Fruit fly (Drosophila melanogaster) whole organism, embryonic: ENCODE measurements around the gene Fgop2.

Source experiments
- BEAF-32 ChIP-seq: fragments of 200-800 bp; sonication (Bioruptor generic); optimal IDR thresholded peaks from 3 replicates; lab custom pipeline; 2017; ENCODE audit warnings: missing biosample characterization, missing genetic modification characterization, mild to moderate bottlenecking, moderate library complexity, missing genetic modification reagents
- CG11093 ChIP-seq: fragments of 200-800 bp; sonication (Bioruptor generic); IDR thresholded peaks from 3 replicates; pipeline ENCODE4 v1.3.6; 2022; ENCODE audit warnings: missing biosample characterization, missing genetic modification characterization
- CG13287 ChIP-seq: fragments of 200-800 bp; sonication (Bioruptor generic); IDR thresholded peaks from 2 replicates; pipeline ENCODE4 v1.3.6; 2022; ENCODE audit warnings: missing biosample characterization, missing genetic modification characterization; ENCODE audit not compliant: partially characterized antibody
- CG13775 ChIP-seq: fragments of 200-800 bp; sonication (Bioruptor generic); optimal IDR thresholded peaks from 3 replicates; lab custom pipeline; 2017; ENCODE audit warnings: missing biosample characterization, mild to moderate bottlenecking, missing genetic modification characterization
- CG17385 ChIP-seq: fragments of 200-800 bp; sonication (Bioruptor generic); optimal IDR thresholded peaks from 3 replicates; lab custom pipeline; 2018; ENCODE audit warnings: missing biosample characterization, mild to moderate bottlenecking, missing genetic modification characterization
- CG2116 ChIP-seq: fragments of 200-800 bp; sonication (Bioruptor generic); optimal IDR thresholded peaks from 3 replicates; lab custom pipeline; 2018; ENCODE audit warnings: missing biosample characterization, mild to moderate bottlenecking, missing genetic modification characterization
- CG34224 ChIP-seq: fragments of 200-800 bp; sonication (Bioruptor generic); IDR thresholded peaks from 3 replicates; pipeline ENCODE4 v1.3.6; 2022; ENCODE audit warnings: missing biosample characterization, missing genetic modification characterization; ENCODE audit not compliant: partially characterized antibody
- CG7987 ChIP-seq: fragments of 200-800 bp; sonication (Bioruptor generic); optimal IDR thresholded peaks from 2 replicates; lab custom pipeline; 2018; ENCODE audit warnings: missing biosample characterization, mild to moderate bottlenecking, missing genetic modification characterization, moderate library complexity
- CG8290 ChIP-seq, 3 experiments: fragments of 200-800 bp; sonication (Bioruptor generic); optimal IDR thresholded peaks; 2 replicates each; lab custom pipeline; 2016 to 2019; ENCODE audit warnings: missing biosample characterization in 3 of 3, missing genetic modification characterization in 3 of 3, mild to moderate bottlenecking in 2 of 3, moderate library complexity in 1 of 3
- CG9797 ChIP-seq: fragments of 200-800 bp; sonication (Bioruptor generic); optimal IDR thresholded peaks from 3 replicates; lab custom pipeline; 2018; ENCODE audit warnings: missing biosample characterization, mild to moderate bottlenecking, missing genetic modification characterization
- Dip2 ChIP-seq: fragments of 200-800 bp; sonication (Bioruptor generic); IDR thresholded peaks from 2 replicates; pipeline ENCODE4 v1.3.6; 2022; ENCODE audit warnings: missing biosample characterization, missing genetic modification characterization
- Dll ChIP-seq: fragments of 200-800 bp; sonication (Bioruptor generic); IDR thresholded peaks from 4 replicates; pipeline ENCODE4 v1.3.6; 2022; ENCODE audit warnings: missing biosample characterization, missing genetic modification characterization; ENCODE audit not compliant: partially characterized antibody
- Doc3 ChIP-seq: fragments of 200-800 bp; sonication (Bioruptor generic); IDR thresholded peaks from 3 replicates; pipeline ENCODE4 v1.3.6; 2022; ENCODE audit warnings: missing biosample characterization, missing genetic modification characterization; ENCODE audit not compliant: partially characterized antibody
- Dref ChIP-seq: fragments of 200-800 bp; sonication (Bioruptor generic); IDR thresholded peaks from 2 replicates; pipeline ENCODE4 v1.3.6; 2022; ENCODE audit warnings: missing biosample characterization, missing genetic modification characterization
- HLH4C ChIP-seq: fragments of 200-800 bp; sonication (Bioruptor generic); IDR thresholded peaks from 3 replicates; pipeline ENCODE4 v1.3.6; 2022; ENCODE audit warnings: missing biosample characterization, missing genetic modification characterization; ENCODE audit not compliant: partially characterized antibody
- Hr51 ChIP-seq, 2 experiments: fragments of 200-800 bp; sonication (Bioruptor generic); optimal IDR thresholded peaks; 2 replicates in 1 of 2; 3 replicates in 1 of 2; lab custom pipeline; 2016 to 2018; ENCODE audit warnings: missing biosample characterization in 2 of 2, missing genetic modification characterization in 2 of 2, mild to moderate bottlenecking in 1 of 2, moderate library complexity in 1 of 2
- MBD-R2 ChIP-seq: fragments of 200-800 bp; sonication (Bioruptor generic); IDR thresholded peaks from 2 replicates; pipeline ENCODE4 v1.3.6; 2022; ENCODE audit warnings: missing biosample characterization, missing genetic modification characterization
- MESR4 ChIP-seq: fragments of 200-800 bp; sonication (Bioruptor generic); optimal IDR thresholded peaks from 2 replicates; lab custom pipeline; 2018; ENCODE audit warnings: missing biosample characterization, mild to moderate bottlenecking, missing genetic modification characterization, moderate library complexity
- Pdp1 ChIP-seq, 2 experiments: fragments of 200-800 bp; sonication (Bioruptor generic); optimal IDR thresholded peaks; 3 replicates each; lab custom pipeline; 2016; ENCODE audit warnings: missing biosample characterization in 2 of 2, missing genetic modification characterization in 2 of 2, mild to moderate bottlenecking in 1 of 2, moderate library complexity in 1 of 2
- Scr ChIP-seq: fragments of 200-800 bp; sonication (Bioruptor generic); IDR thresholded peaks from 2 replicates; pipeline ENCODE4 v1.3.6; 2022; ENCODE audit warnings: missing biosample characterization, missing genetic modification characterization; ENCODE audit not compliant: partially characterized antibody
- Sry-δ ChIP-seq: fragments of 200-800 bp; sonication (Bioruptor generic); optimal IDR thresholded peaks from 2 replicates; lab custom pipeline; 2016; ENCODE audit warnings: missing biosample characterization, missing genetic modification characterization
- YL-1 ChIP-seq: fragments of 200-800 bp; sonication (Bioruptor generic); optimal IDR thresholded peaks from 3 replicates; lab custom pipeline; 2017; ENCODE audit warnings: missing biosample characterization, mild to moderate bottlenecking, missing genetic modification characterization
- ab ChIP-seq: fragments of 200-800 bp; sonication (Bioruptor generic); optimal IDR thresholded peaks from 2 replicates; lab custom pipeline; 2016; ENCODE audit warnings: missing biosample characterization, missing genetic modification characterization
- amos ChIP-seq: fragments of 200-800 bp; sonication (Bioruptor generic); IDR thresholded peaks from 2 replicates; pipeline ENCODE4 v1.3.6; 2022; ENCODE audit warnings: missing biosample characterization, missing genetic modification characterization; ENCODE audit not compliant: partially characterized antibody
- ase ChIP-seq: fragments of 200-800 bp; sonication (Bioruptor generic); IDR thresholded peaks from 3 replicates; pipeline ENCODE4 v1.3.6; 2022; ENCODE audit warnings: missing biosample characterization, missing genetic modification characterization
- btn ChIP-seq: fragments of 200-800 bp; sonication (Bioruptor generic); optimal IDR thresholded peaks from 2 replicates; lab custom pipeline; 2016; ENCODE audit warnings: missing biosample characterization, missing genetic modification characterization
- chinmo ChIP-seq: fragments of 200-800 bp; sonication (Bioruptor generic); IDR thresholded peaks from 4 replicates; pipeline ENCODE4 v1.3.6; 2022; ENCODE audit warnings: missing biosample characterization, missing genetic modification characterization; ENCODE audit not compliant: partially characterized antibody
- crp ChIP-seq, 2 experiments: fragments of 200-800 bp; sonication (Bioruptor generic); optimal IDR thresholded peaks; 2 replicates in 1 of 2; 3 replicates in 1 of 2; lab custom pipeline; 2017; ENCODE audit warnings: missing biosample characterization in 2 of 2, missing genetic modification characterization in 2 of 2, mild to moderate bottlenecking in 1 of 2, moderate library complexity in 1 of 2
- dm ChIP-seq: fragments of 200-800 bp; sonication (Bioruptor generic); optimal IDR thresholded peaks from 3 replicates; lab custom pipeline; 2016; ENCODE audit warnings: missing biosample characterization, missing genetic modification characterization
- hth ChIP-seq: fragments of >200 bp; optimal IDR thresholded peaks from 2 replicates; lab custom pipeline; 2017; ENCODE audit warnings: inconsistent platforms
- jing ChIP-seq: fragments of 200-800 bp; sonication (Bioruptor generic); optimal IDR thresholded peaks from 2 replicates; lab custom pipeline; 2018; ENCODE audit warnings: missing biosample characterization, mild to moderate bottlenecking, missing genetic modification characterization
- lov ChIP-seq, 2 experiments: fragments of 200-800 bp in 1 of 2; fragments of >200 bp in 1 of 2; sonication (Bioruptor generic) in 1 of 2; IDR thresholded peaks in 1 of 2; optimal IDR thresholded peaks in 1 of 2; 2 replicates in 1 of 2; 3 replicates in 1 of 2; pipeline versions ENCODE4 v1.3.6 to Lab custom; 2017 to 2022; ENCODE audit warnings: missing biosample characterization in 1 of 2, missing genetic modification characterization in 1 of 2
- nau ChIP-seq: fragments of 200-800 bp; sonication (Bioruptor generic); optimal IDR thresholded peaks from 3 replicates; lab custom pipeline; 2017; ENCODE audit warnings: missing biosample characterization, mild to moderate bottlenecking, missing genetic modification characterization, missing genetic modification reagents
- pzg ChIP-seq: fragments of 200-800 bp; sonication (Bioruptor generic); optimal IDR thresholded peaks from 3 replicates; lab custom pipeline; 2018; ENCODE audit warnings: missing biosample characterization, mild to moderate bottlenecking, missing genetic modification characterization, moderate library complexity
- row ChIP-seq: fragments of 200-800 bp; sonication (Bioruptor generic); IDR thresholded peaks from 3 replicates; pipeline ENCODE4 v1.3.6; 2022; ENCODE audit warnings: missing biosample characterization, missing genetic modification characterization
- sens ChIP-seq: fragments of 200-800 bp; sonication (Bioruptor generic); peaks from one replicate; lab custom pipeline; 2016; ENCODE audit warnings: missing biosample characterization, missing genetic modification characterization
- unc-4 ChIP-seq: fragments of 200-800 bp; sonication (Bioruptor generic); IDR thresholded peaks from 2 replicates; pipeline ENCODE4 v1.3.6; 2022; ENCODE audit warnings: missing biosample characterization, missing genetic modification characterization; ENCODE audit not compliant: partially characterized antibody
- vvl ChIP-seq: fragments of 200-800 bp; sonication (Bioruptor generic); IDR thresholded peaks from 2 replicates; pipeline ENCODE4 v1.3.6; 2022; ENCODE audit warnings: missing biosample characterization, missing genetic modification characterization
- zen2 ChIP-seq: fragments of 200-800 bp; sonication (Bioruptor generic); IDR thresholded peaks from 3 replicates; pipeline ENCODE4 v1.3.6; 2022; ENCODE audit warnings: missing biosample characterization, missing genetic modification characterization; ENCODE audit not compliant: partially characterized antibody

Gene Fgop2

DNA sequence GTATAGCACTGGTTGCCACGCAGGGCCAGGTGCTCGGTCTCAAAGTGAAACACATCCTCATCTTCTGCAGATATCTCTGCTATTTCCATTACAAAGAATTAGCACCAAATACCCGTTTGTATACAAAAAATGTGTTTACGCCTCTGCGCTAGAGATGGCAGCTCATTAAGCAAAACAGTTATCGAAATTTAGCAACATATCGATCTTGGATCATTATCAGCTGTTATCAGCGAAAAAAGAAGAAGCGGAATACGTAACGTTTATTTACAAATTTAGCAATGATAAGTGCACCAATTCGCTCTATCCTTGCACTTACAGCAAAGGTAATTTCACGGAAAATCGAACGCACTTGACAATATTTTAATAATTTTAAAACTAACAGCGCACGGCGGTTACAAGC, 15.1 kb upstream of the Fgop2 start, which contains the start of the genes Atac1 and Hmgcl:
Gene Atac1, minus strand, starts transcription at position 164 of the 400 bp plus-strand sequence.
Gene Hmgcl, plus strand, starts transcription at position 213 of the 400 bp plus-strand sequence.
- TF ChIP-seq chinmo (GFP tag; lab: Robert Waterston, UW) (0 out of 4 replicates have a peak, but pooled peaks have one; percentile 36), nau (no peak), HLH4C (GFP tag; lab: Robert Waterston, UW) (peak; percentile 18; the same call in 1 of the 3 replicates), CG8290 (GFP tag; optimal IDR thresholded peaks at IDR 0.05; lab: Kevin White, UChicago) (peak; percentile 63), CG8290 (tag; optimal IDR thresholded peaks at IDR 0.05; lab: Kevin White, UChicago) (no peak), amos (GFP tag; lab: Robert Waterston, UW) (peak; percentile 6; the same call in 1 of the 2 replicates), Hr51 (GFP tag; optimal IDR thresholded peaks at IDR 0.05; lab: Kevin White, UChicago) (no peak), crp (GFP tag; optimal IDR thresholded peaks at IDR 0.05; lab: Kevin White, UChicago) (peak in 1 of 2 experiments; percentile 78), ase (GFP tag; lab: Robert Waterston, UW) (no peak), CG2116 (peak; percentile 14), Dip2 (GFP tag; lab: Robert Waterston, UW) (no peak), Doc3 (GFP tag; lab: Robert Waterston, UW) (0 out of 3 replicates have a peak, but pooled peaks have one; percentile 18), sens (peak; percentile 5), YL-1 (peak; percentile 3), CG13287 (GFP tag; lab: Robert Waterston, UW) (peak; percentile 53), Sry-δ (GFP tag; lab: Kevin White, UChicago) (peak; percentile 76), MBD-R2 (peak; percentile 78), ab (GFP tag; lab: Kevin White, UChicago) (no peak), BEAF-32 (GFP tag; lab: Kevin White, UChicago) (peak; percentile 35), CG7987 (no peak), Pdp1 (GFP tag; optimal IDR thresholded peaks at IDR 0.05; lab: Kevin White, UChicago) (peak in 1 of 2 experiments; percentile 87), jing (GFP tag; lab: Kevin White, UChicago) (no peak), dm (GFP tag; lab: Kevin White, UChicago) (peak; percentile 17), CG11093 (GFP tag; lab: Robert Waterston, UW) (no peak), Scr (GFP tag; lab: Robert Waterston, UW) (0 out of 2 replicates have a peak, but pooled peaks have one; percentile 16), btn (GFP tag; lab: Kevin White, UChicago) (no peak), CG17385 (GFP tag; lab: Kevin White, UChicago) (peak; percentile 89), vvl (0 out of 2 replicates have a peak, but pooled peaks have one; percentile 32), row (GFP tag; lab: Robert Waterston, UW) (peak; percentile 9; the same call in 1 of the 3 replicates), Dref (peak; percentile 65), hth (no peak), MESR4 (peak; percentile 42), zen2 (GFP tag; lab: Robert Waterston, UW) (peak; percentile 35; the same call in 1 of the 3 replicates), Dll (GFP tag; lab: Robert Waterston, UW) (peak; percentile 68), lov (optimal IDR thresholded peaks at IDR 0.05; lab: Kevin White, UChicago) (no peak), lov (GFP tag; IDR thresholded peaks at IDR 0.05; lab: Robert Waterston, UW) (no peak), unc-4 (GFP tag; lab: Robert Waterston, UW) (peak; percentile 46; the same call in 1 of the 2 replicates), CG13775 (GFP tag; lab: Kevin White, UChicago) (peak; percentile 92), CG9797 (no peak), CG34224 (GFP tag; lab: Robert Waterston, UW) (peak; percentile 23; the same call in 1 of the 3 replicates), pzg (GFP tag; lab: Kevin White, UChicago) (peak; percentile 19)
